Fruit fly (Drosophila melanogaster): ENCODE results near the gene fzy.

fzy gene

DNA sequence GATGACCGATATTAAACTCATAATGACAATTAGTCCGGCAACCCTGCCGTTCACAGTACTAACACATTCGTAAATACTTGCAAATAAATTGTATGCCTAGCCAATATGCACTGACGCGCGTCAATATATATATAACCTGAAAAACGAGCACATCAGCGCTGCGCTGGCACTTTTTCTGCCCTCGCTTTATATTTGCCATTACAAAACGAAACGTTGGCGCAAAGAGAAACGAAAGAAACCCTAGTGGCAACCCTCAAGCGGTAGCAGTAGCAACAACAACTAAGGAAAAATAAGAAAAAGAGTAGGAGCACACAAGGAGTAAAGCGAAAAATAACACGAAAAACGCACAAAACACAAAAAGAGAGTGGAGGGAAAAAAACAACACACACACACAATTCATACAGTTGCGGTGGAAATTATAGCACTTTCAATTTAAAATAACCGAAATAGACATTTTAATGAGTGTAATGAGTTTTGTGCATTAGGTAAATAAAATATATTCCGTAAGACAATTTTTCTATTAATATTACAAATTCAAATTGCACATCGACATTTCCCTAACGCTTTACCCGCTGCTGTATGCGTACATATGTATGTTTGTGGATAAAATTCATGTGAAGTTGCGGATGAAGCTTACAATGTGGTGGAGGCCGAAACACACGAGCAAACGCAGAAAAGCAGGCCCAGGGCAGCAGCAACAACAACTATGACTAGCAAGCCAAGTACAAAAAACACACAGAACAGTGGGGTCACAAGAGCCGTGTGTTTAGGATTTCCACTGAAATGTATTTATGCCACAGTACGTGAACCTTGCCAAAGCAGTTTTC, 40.2 kb downstream of the fzy start:
- peak; percentile 99 for TF ChIP-seq br (GFP tag; optimal IDR thresholded peaks at IDR 0.05)
- TF ChIP-seq psq (GFP tag; optimal IDR thresholded peaks at IDR 0.05): peak; percentile 100
- TF ChIP-seq CrebA (GFP tag; optimal IDR thresholded peaks at IDR 0.05; ENCODE audit: borderline replicate concordance): peak; percentile 96
- TF ChIP-seq Dif (GFP tag; optimal IDR thresholded peaks at IDR 0.05; ENCODE audit: partially characterized antibody): no peak
- peak; percentile 98 for TF ChIP-seq dmrt93B (GFP tag; optimal IDR thresholded peaks at IDR 0.05)
- peak; percentile 91 for TF ChIP-seq Dfd (GFP tag; optimal IDR thresholded peaks at IDR 0.05)
- peak; percentile 100 for TF ChIP-seq Sp1 (GFP tag; optimal IDR thresholded peaks at IDR 0.05)
- TF ChIP-seq usp (GFP tag; optimal IDR thresholded peaks at IDR 0.05): no peak
- TF ChIP-seq Mio (GFP tag; optimal IDR thresholded peaks at IDR 0.05): peak; percentile 89
- TF ChIP-seq fru (GFP tag; optimal IDR thresholded peaks at IDR 0.05): peak; percentile 99
- no peak for TF ChIP-seq Abd-B (GFP tag; optimal IDR thresholded peaks at IDR 0.05)
- TF ChIP-seq rgr (GFP tag; optimal IDR thresholded peaks at IDR 0.05): peak; percentile 99
- peak; percentile 99 for TF ChIP-seq h (GFP tag; optimal IDR thresholded peaks at IDR 0.05)
- peak; percentile 96 for TF ChIP-seq tai (GFP tag; optimal IDR thresholded peaks at IDR 0.05)
- peak; percentile 98 for TF ChIP-seq Jra (GFP tag; optimal IDR thresholded peaks at IDR 0.05)
- TF ChIP-seq pan (optimal IDR thresholded peaks at IDR 0.05): no peak
- TF ChIP-seq GATAd (GFP tag; optimal IDR thresholded peaks at IDR 0.05): peak; percentile 92
- no peak for TF ChIP-seq dl (GFP tag; optimal IDR thresholded peaks at IDR 0.05; ENCODE audit: insufficient read depth in 1 of 2, partially characterized antibody in 2 of 2)
- TF ChIP-seq Rel (GFP tag; optimal IDR thresholded peaks at IDR 0.05): peak; percentile 95
- TF ChIP-seq Rel (tag; optimal IDR thresholded peaks at IDR 0.05): peak; percentile 93
- TF ChIP-seq OdsH (GFP tag; optimal IDR thresholded peaks at IDR 0.05): peak; percentile 99
- TF ChIP-seq Vsx2 (GFP tag; optimal IDR thresholded peaks at IDR 0.05; ENCODE audit: partially characterized antibody): no peak
- TF ChIP-seq brk (GFP tag; optimal IDR thresholded peaks at IDR 0.05): peak; percentile 98
- peak; percentile 90 for TF ChIP-seq dsf (GFP tag; optimal IDR thresholded peaks at IDR 0.05; ENCODE audit: borderline replicate concordance)
- peak; percentile 98 for TF ChIP-seq CG9705 (GFP tag; optimal IDR thresholded peaks at IDR 0.05)
- TF ChIP-seq Myc (optimal IDR thresholded peaks at IDR 0.05): no peak
- TF ChIP-seq Hr83 (GFP tag; optimal IDR thresholded peaks at IDR 0.05; ENCODE audit: poor library complexity, severe bottlenecking): peak; percentile 47
- TF ChIP-seq sage (GFP tag; optimal IDR thresholded peaks at IDR 0.05): peak; percentile 98
- peak; percentile 99 for TF ChIP-seq woc (GFP tag; optimal IDR thresholded peaks at IDR 0.05)
- TF ChIP-seq N (GFP tag; optimal IDR thresholded peaks at IDR 0.05): no peak
- TF ChIP-seq CG32264 (GFP tag; optimal IDR thresholded peaks at IDR 0.05): peak; percentile 95
- TF ChIP-seq lola (GFP tag; optimal IDR thresholded peaks at IDR 0.05): no peak
- peak; percentile 99 for TF ChIP-seq HLH106 (tag; optimal IDR thresholded peaks at IDR 0.05)
- peak; percentile 44 for TF ChIP-seq jim (GFP tag; optimal IDR thresholded peaks at IDR 0.05)
- TF ChIP-seq Hnf4 (GFP tag; optimal IDR thresholded peaks at IDR 0.05): peak; percentile 98
- peak; percentile 93 to 99 for TF ChIP-seq foxo (GFP tag; optimal IDR thresholded peaks at IDR 0.05)
- no peak for TF ChIP-seq Hr78 (GFP tag; optimal IDR thresholded peaks at IDR 0.05)
- peak; percentile 99 for TF ChIP-seq sv (GFP tag; optimal IDR thresholded peaks at IDR 0.05)
- TF ChIP-seq ey (GFP tag; optimal IDR thresholded peaks at IDR 0.05): peak; percentile 99

DNA sequence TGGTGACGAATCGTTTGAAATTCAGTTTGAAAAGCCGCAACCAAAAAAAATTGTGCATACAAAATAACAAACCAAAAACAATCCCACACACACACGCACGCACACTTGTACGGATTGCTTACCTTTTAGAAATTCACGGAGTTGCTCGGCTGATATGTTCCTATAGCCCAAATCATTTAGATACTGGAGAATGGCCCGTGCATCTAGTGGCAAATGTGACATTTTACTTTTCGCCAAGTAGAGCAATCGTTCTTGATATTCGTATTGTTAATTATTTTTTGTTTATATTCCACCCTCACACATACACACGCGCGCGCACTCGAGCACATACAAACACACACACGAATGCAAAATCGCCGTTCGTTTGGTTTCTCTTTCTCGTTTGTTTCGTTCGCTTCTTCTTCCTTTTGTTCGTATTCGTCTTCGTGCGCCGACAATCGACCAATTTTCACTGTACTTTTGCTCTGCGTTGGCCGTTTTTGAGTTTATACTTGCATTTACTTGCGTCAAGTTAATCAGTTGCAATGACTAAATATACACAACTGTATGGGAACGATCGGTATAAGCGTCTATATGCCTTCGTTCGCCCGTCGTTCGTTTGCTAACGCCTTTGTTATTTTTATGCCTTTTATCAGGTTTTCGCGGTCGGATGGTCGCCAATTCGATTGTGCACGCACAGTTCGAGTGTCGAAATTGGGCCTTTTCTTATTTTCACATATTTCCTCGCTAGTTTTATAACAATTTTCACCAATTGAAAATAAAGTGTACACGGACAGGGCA, 41.2 kb downstream of the fzy start:
- TF ChIP-seq Dfd (GFP tag; optimal IDR thresholded peaks at IDR 0.05) (peak; percentile 23), dsf (GFP tag; optimal IDR thresholded peaks at IDR 0.05; ENCODE audit: borderline replicate concordance) (no peak)
